Worm (Caenorhabditis elegans) whole organism, mixed stage, embryonic: ENCODE results near the gene rack-1.
A peak's percentile ranks its signal among the peaks of the same experiment; 100 is the strongest.

ENCODE experiments used
- M03D4.4 ChIP-seq: sonication (generic microtip); optimal IDR thresholded peaks from 2 replicates; lab custom pipeline; 2017; ENCODE audit warnings: mild to moderate bottlenecking, missing genetic modification characterization, missing compliant biosample characterization
- blmp-1 ChIP-seq: fragments of 150-350 bp; optimal IDR thresholded peaks from 2 replicates; lab custom pipeline; 2014; ENCODE audit warnings: missing biosample characterization, missing genetic modification characterization
- ceh-39 ChIP-seq: fragments of 150-350 bp; optimal IDR thresholded peaks from 2 replicates; lab custom pipeline; 2014; ENCODE audit warnings: missing biosample characterization, missing genetic modification characterization
- ceh-43 ChIP-seq: fragments of 200-800 bp; sonication (Bioruptor generic); optimal IDR thresholded peaks from 2 replicates; lab custom pipeline; 2018; ENCODE audit warnings: mild to moderate bottlenecking, missing genetic modification characterization, moderate library complexity, missing compliant biosample characterization
- ceh-83 ChIP-seq: fragments of 200-800 bp; sonication (Bioruptor generic); optimal IDR thresholded peaks from 2 replicates; lab custom pipeline; 2018; ENCODE audit warnings: mild to moderate bottlenecking, missing genetic modification characterization, missing compliant biosample characterization
- ces-1 ChIP-seq: fragments of 150-350 bp; optimal IDR thresholded peaks from 2 replicates; lab custom pipeline; 2014; ENCODE audit warnings: missing biosample characterization, missing genetic modification reagents, missing genetic modification characterization
- cnd-1 ChIP-seq: fragments of 200-800 bp; sonication (Bioruptor generic); optimal IDR thresholded peaks from 2 replicates; lab custom pipeline; 2018; ENCODE audit warnings: mild to moderate bottlenecking, missing genetic modification characterization, missing compliant biosample characterization
- drap-1 ChIP-seq: fragments of 200-800 bp; sonication (Bioruptor generic); optimal IDR thresholded peaks from 3 replicates; lab custom pipeline; 2018; ENCODE audit warnings: mild to moderate bottlenecking, missing genetic modification characterization, missing compliant biosample characterization
- elt-1 ChIP-seq: sonication (generic microtip); optimal IDR thresholded peaks from 2 replicates; lab custom pipeline; 2017; ENCODE audit warnings: missing genetic modification characterization, mild to moderate bottlenecking, missing compliant biosample characterization, antibody characterized with exemption, moderate library complexity, borderline replicate concordance; ENCODE audit not compliant: insufficient read depth
- elt-3 ChIP-seq: fragments of 150-350 bp; optimal IDR thresholded peaks from 2 replicates; lab custom pipeline; 2014; ENCODE audit warnings: missing biosample characterization, missing genetic modification characterization
- ham-2 ChIP-seq: fragments of 200-800 bp; sonication (Bioruptor generic); optimal IDR thresholded peaks from 2 replicates; lab custom pipeline; 2018; ENCODE audit warnings: mild to moderate bottlenecking, missing genetic modification characterization, missing compliant biosample characterization
- hlh-1 ChIP-seq: fragments of 150-350 bp; optimal IDR thresholded peaks from 2 replicates; lab custom pipeline; 2014; ENCODE audit warnings: missing biosample characterization, missing genetic modification reagents, missing genetic modification characterization
- lin-32 ChIP-seq: fragments of 200-800 bp; sonication (Bioruptor generic); optimal IDR thresholded peaks from 2 replicates; lab custom pipeline; 2018; ENCODE audit warnings: mild to moderate bottlenecking, missing genetic modification characterization, missing compliant biosample characterization
- lsy-2 ChIP-seq: fragments of 150-350 bp; optimal IDR thresholded peaks from 2 replicates; lab custom pipeline; 2014; ENCODE audit warnings: missing biosample characterization, missing genetic modification characterization
- mab-5 ChIP-seq: fragments of 150-350 bp; optimal IDR thresholded peaks from 2 replicates; lab custom pipeline; 2014; ENCODE audit warnings: missing biosample characterization, missing genetic modification characterization
- mep-1 ChIP-seq: fragments of 150-350 bp; optimal IDR thresholded peaks from 2 replicates; lab custom pipeline; 2017; ENCODE audit warnings: missing biosample characterization, missing genetic modification reagents, missing genetic modification characterization, inconsistent platforms
- nhr-12 ChIP-seq: fragments of 150-350 bp; optimal IDR thresholded peaks from 2 replicates; lab custom pipeline; 2014; ENCODE audit warnings: missing biosample characterization, missing genetic modification characterization
- nhr-2 ChIP-seq: fragments of 150-350 bp; optimal IDR thresholded peaks from 2 replicates; lab custom pipeline; 2014; ENCODE audit warnings: missing biosample characterization, missing genetic modification characterization
- nhr-237 ChIP-seq: fragments of 150-350 bp; optimal IDR thresholded peaks from 2 replicates; lab custom pipeline; 2014; ENCODE audit warnings: missing biosample characterization, missing genetic modification characterization
- nhr-28 ChIP-seq: fragments of 150-350 bp; optimal IDR thresholded peaks from 2 replicates; lab custom pipeline; 2014; ENCODE audit warnings: missing biosample characterization, missing genetic modification characterization
- nhr-76 ChIP-seq: sonication (generic microtip); optimal IDR thresholded peaks from 2 replicates; lab custom pipeline; 2017; ENCODE audit warnings: missing biosample characterization, missing genetic modification characterization
- pha-4 ChIP-seq: fragments of 150-350 bp; optimal IDR thresholded peaks from 2 replicates; lab custom pipeline; 2018; ENCODE audit warnings: missing biosample characterization, missing genetic modification reagents, missing genetic modification characterization
- sem-2 ChIP-seq: fragments of 200-800 bp; sonication (Bioruptor generic); optimal IDR thresholded peaks from 2 replicates; lab custom pipeline; 2018; ENCODE audit warnings: mild to moderate bottlenecking, missing genetic modification characterization, missing compliant biosample characterization
- snpc-4 ChIP-seq: fragments of 150-350 bp; optimal IDR thresholded peaks from 2 replicates; lab custom pipeline; 2014; ENCODE audit warnings: missing biosample characterization, missing genetic modification characterization
- sptf-1 ChIP-seq: sonication (generic microtip); optimal IDR thresholded peaks from 2 replicates; lab custom pipeline; 2017; ENCODE audit warnings: mild to moderate bottlenecking, missing genetic modification characterization, moderate library complexity, missing compliant biosample characterization
- tbx-8 ChIP-seq: fragments of 200-800 bp; sonication (Bioruptor generic); optimal IDR thresholded peaks from 2 replicates; lab custom pipeline; 2018; ENCODE audit warnings: mild to moderate bottlenecking, missing genetic modification characterization, moderate library complexity, missing compliant biosample characterization
- unc-120 ChIP-seq: sonication (generic microtip); optimal IDR thresholded peaks from 2 replicates; lab custom pipeline; 2017; ENCODE audit warnings: missing genetic modification characterization, missing compliant biosample characterization; ENCODE audit not compliant: poor library complexity, severe bottlenecking
- unc-39 ChIP-seq: fragments of 150-350 bp; optimal IDR thresholded peaks from 2 replicates; lab custom pipeline; 2014; ENCODE audit warnings: missing biosample characterization, missing genetic modification characterization
- unc-62 ChIP-seq: fragments of 150-350 bp; optimal IDR thresholded peaks from 2 replicates; lab custom pipeline; 2014; ENCODE audit warnings: missing biosample characterization, missing genetic modification reagents, missing genetic modification characterization
- zip-8 ChIP-seq: fragments of 150-350 bp; optimal IDR thresholded peaks from 2 replicates; lab custom pipeline; 2014; ENCODE audit warnings: missing biosample characterization, missing genetic modification characterization
- ztf-11 ChIP-seq: fragments of 150-350 bp; optimal IDR thresholded peaks from 2 replicates; lab custom pipeline; 2014; ENCODE audit warnings: missing biosample characterization, missing genetic modification characterization

rack-1 gene

ce11 chrIV:10148938-10149337 is 27.5 kb upstream of the rack-1 start, which contains the start of gene pigs-1:
Gene pigs-1, minus strand, starts transcription at chrIV:10149038.
- TF ChIP-seq ceh-43 (GFP tag; lab: Kevin White, UChicago), result no peak

- TF ChIP-seq ceh-39 (tag; lab: Kevin White, UChicago), result no peak
- peak; percentile 83 for TF ChIP-seq ces-1 (GFP tag; lab: Kevin White, UChicago)
- TF ChIP-seq drap-1 (GFP tag; lab: Kevin White, UChicago), result no peak
- TF ChIP-seq snpc-4 (tag; lab: Kevin White, UChicago), result no peak
- peak; percentile 27 for TF ChIP-seq sptf-1 (tag; lab: Kevin White, UChicago)
- TF ChIP-seq, all 35 proteins: peak for 2
Observed at ce11 chrIV:10150552-10151004, 25.9 kb upstream of the rack-1 start, which contains the start of gene tsp-12. Gene tsp-12, minus strand, starts transcription at chrIV:10150602.

ce11 chrIV:10151439-10151997 is 25.0 kb upstream of the rack-1 start, which contains the start of gene copg-1:
Gene copg-1, plus strand, starts transcription at chrIV:10151947.
- TF ChIP-seq nhr-2 (peak; percentile 28), M03D4.4 (tag; lab: Kevin White, UChicago) (no peak), ces-1 (GFP tag; lab: Kevin White, UChicago) (peak; percentile 92), lsy-2 (tag; lab: Kevin White, UChicago) (peak; percentile 92)

ce11 chrIV:10153479-10153878 is 23.0 kb upstream of the rack-1 start:
- TF ChIP-seq ceh-39 (tag; lab: Kevin White, UChicago) (no peak), mep-1 (tag; lab: Kevin White, UChicago) (no peak), pha-4 (no peak), nhr-12 (tag; lab: Kevin White, UChicago) (no peak), nhr-28 (tag; lab: Kevin White, UChicago) (no peak), blmp-1 (tag; lab: Kevin White, UChicago) (no peak)

- TF ChIP-seq tbx-8 (GFP tag; lab: Kevin White, UChicago) (no peak), hlh-1 (peak; percentile 56)
Observed at ce11 chrIV:10155475-10155874, 21.0 kb upstream of the rack-1 start, which contains the start of gene ttr-54. Gene ttr-54, plus strand, starts transcription at chrIV:10155775.

- no peak for TF ChIP-seq elt-3 (tag; lab: Kevin White, UChicago)
Observed at ce11 chrIV:10157034-10157433, 19.4 kb upstream of the rack-1 start.

ce11 chrIV:10157489-10158088 is 18.9 kb upstream of the rack-1 start, which contains the start of gene ttr-53:
Gene ttr-53, plus strand, starts transcription at chrIV:10158038.
- TF ChIP-seq mab-5, result no peak
- TF ChIP-seq unc-39, result no peak
- TF ChIP-seq cnd-1 (tag; lab: Kevin White, UChicago), result no peak
- TF ChIP-seq sptf-1 (tag; lab: Kevin White, UChicago), result no peak
- TF ChIP-seq ceh-39 (tag; lab: Kevin White, UChicago), result no peak
- no peak for TF ChIP-seq elt-3 (tag; lab: Kevin White, UChicago)
- TF ChIP-seq M03D4.4 (tag; lab: Kevin White, UChicago), result no peak
- no peak for TF ChIP-seq nhr-12 (tag; lab: Kevin White, UChicago)
- no peak for TF ChIP-seq tbx-8 (GFP tag; lab: Kevin White, UChicago)
- no peak for TF ChIP-seq unc-62
- TF ChIP-seq drap-1 (GFP tag; lab: Kevin White, UChicago), result no peak
- no peak for TF ChIP-seq unc-120
- TF ChIP-seq nhr-237 (tag; lab: Kevin White, UChicago), result no peak
- no peak for TF ChIP-seq ham-2
- no peak for TF ChIP-seq ztf-11 (tag; lab: Kevin White, UChicago)

ce11 chrIV:10161706-10162105 is 14.8 kb upstream of the rack-1 start, which contains the start of gene pps-1:
Gene pps-1, plus strand, starts transcription at chrIV:10162006.
- TF ChIP-seq mep-1 (tag; lab: Kevin White, UChicago) (no peak), ham-2 (no peak), nhr-76 (no peak), nhr-2 (no peak), nhr-12 (tag; lab: Kevin White, UChicago) (no peak), hlh-1 (no peak), elt-1 (tag; lab: Kevin White, UChicago) (no peak), drap-1 (GFP tag; lab: Kevin White, UChicago) (no peak), elt-3 (tag; lab: Kevin White, UChicago) (no peak), lin-32 (no peak), unc-120 (no peak), ceh-83 (GFP tag; lab: Kevin White, UChicago) (no peak), ztf-11 (tag; lab: Kevin White, UChicago) (no peak), sem-2 (GFP tag; lab: Kevin White, UChicago) (no peak), zip-8 (tag; lab: Kevin White, UChicago) (no peak), tbx-8 (GFP tag; lab: Kevin White, UChicago) (no peak), blmp-1 (tag; lab: Kevin White, UChicago) (no peak), lsy-2 (tag; lab: Kevin White, UChicago) (no peak), nhr-237 (tag; lab: Kevin White, UChicago) (no peak)
